Worm (Caenorhabditis elegans) whole organism, L1 larva: ENCODE measurements around the gene disl-2.

Experiments used
- fkh-4 ChIP-seq: sonication (generic microtip); optimal IDR thresholded peaks from 2 replicates; lab custom pipeline; 2016; ENCODE audit warnings: missing compliant biosample characterization, missing genetic modification characterization, borderline replicate concordance
- fkh-8 ChIP-seq: sonication (generic microtip); optimal IDR thresholded peaks from 2 replicates; lab custom pipeline; 2016; ENCODE audit warnings: mild to moderate bottlenecking, missing genetic modification characterization, missing compliant biosample characterization
- fos-1 ChIP-seq: fragments of 150-350 bp; optimal IDR thresholded peaks from 2 replicates; lab custom pipeline; 2014; ENCODE audit warnings: missing biosample characterization, missing genetic modification characterization
- lin-39 ChIP-seq: fragments of 150-350 bp; optimal IDR thresholded peaks from 2 replicates; lab custom pipeline; 2014; ENCODE audit warnings: missing biosample characterization, missing genetic modification reagents, missing genetic modification characterization
- nhr-77 ChIP-seq: fragments of 150-350 bp; optimal IDR thresholded peaks from 2 replicates; lab custom pipeline; 2014; ENCODE audit warnings: missing biosample characterization, missing genetic modification characterization
- snpc-4 ChIP-seq: fragments of 150-350 bp; optimal IDR thresholded peaks from 2 replicates; lab custom pipeline; 2014; ENCODE audit warnings: missing biosample characterization, missing genetic modification characterization
- sup-37 ChIP-seq: fragments of 200-800 bp; sonication (Bioruptor generic); optimal IDR thresholded peaks from 2 replicates; lab custom pipeline; 2018; ENCODE audit warnings: mild to moderate bottlenecking, missing genetic modification characterization, missing compliant biosample characterization
- vab-15 ChIP-seq: sonication (generic microtip); optimal IDR thresholded peaks from 2 replicates; lab custom pipeline; 2017; ENCODE audit warnings: missing genotype, mild to moderate bottlenecking, missing genetic modification characterization, missing compliant biosample characterization

ce11 chrIII:5402419-5402818 is 40.5 kb upstream of the disl-2 start:
- TF ChIP-seq snpc-4 (tag; lab: Kevin White, UChicago) (no peak), vab-15 (tag; lab: Kevin White, UChicago) (no peak), fkh-4 (tag; lab: Kevin White, UChicago) (no peak), fkh-8 (no peak), lin-39 (tag; lab: Kevin White, UChicago) (no peak), fos-1 (tag; lab: Kevin White, UChicago) (no peak), sup-37 (GFP tag; lab: Kevin White, UChicago) (no peak), nhr-77 (tag; lab: Kevin White, UChicago) (no peak)
